Worm (Caenorhabditis elegans) whole organism, L4 larva: ENCODE data around the gene srp-8.

ENCODE experiments used
- R02D3.7 ChIP-seq: fragments of 150-350 bp; sonication (generic microtip); optimal IDR thresholded peaks from 3 replicates; lab custom pipeline; 2014; ENCODE audit warnings: missing biosample characterization, missing genetic modification characterization
- egl-43 ChIP-seq: fragments of 200-800 bp; sonication (Bioruptor generic); IDR thresholded peaks from 2 replicates; pipeline ENCODE4 v1.3.6; 2022; ENCODE audit warnings: missing genetic modification reagents, missing genetic modification characterization, missing compliant biosample characterization
- fkh-10 ChIP-seq: fragments of 150-350 bp; optimal IDR thresholded peaks from 2 replicates; lab custom pipeline; 2014; ENCODE audit warnings: missing biosample characterization, missing genetic modification reagents, missing genetic modification characterization
- hlh-30 ChIP-seq: sonication (generic microtip); optimal IDR thresholded peaks from 2 replicates; lab custom pipeline; 2017; ENCODE audit warnings: antibody characterized with exemption, mild to moderate bottlenecking, missing genetic modification characterization, missing compliant biosample characterization; ENCODE audit not compliant: insufficient read depth
- madf-5 ChIP-seq, 2 experiments: fragments of 200-800 bp; sonication (Bioruptor generic); IDR thresholded peaks; 2 replicates each; pipeline ENCODE4 v1.3.6; 2022; ENCODE audit warnings: missing compliant biosample characterization in 2 of 2, missing genetic modification characterization in 2 of 2
- nhr-237 ChIP-seq: sonication (generic microtip); optimal IDR thresholded peaks from 2 replicates; lab custom pipeline; 2017; ENCODE audit warnings: missing biosample characterization, missing genetic modification characterization
- nhr-28 ChIP-seq: fragments of 150-350 bp; optimal IDR thresholded peaks from 2 replicates; lab custom pipeline; 2014; ENCODE audit warnings: missing biosample characterization, missing genetic modification characterization
- zag-1 ChIP-seq: fragments of 150-350 bp; optimal IDR thresholded peaks from 2 replicates; lab custom pipeline; 2014; ENCODE audit warnings: missing biosample characterization, missing genetic modification characterization
- ztf-7 ChIP-seq: fragments of 150-350 bp; optimal IDR thresholded peaks from 2 replicates; lab custom pipeline; 2014; ENCODE audit warnings: missing biosample characterization, missing genetic modification characterization

ce11 chrV:8198994-8199393, 15.5 kb downstream of the srp-8 start, which contains the start of gene F20D6.11:
- TF ChIP-seq egl-43 (GFP tag; lab: Robert Waterston, UW) (no peak), nhr-237 (tag; lab: Kevin White, UChicago) (no peak), nhr-28 (no peak), hlh-30 (tag; lab: Kevin White, UChicago) (no peak), zag-1 (tag; lab: Kevin White, UChicago) (no peak), madf-5 (GFP tag; IDR thresholded peaks at IDR 0.05; lab: Robert Waterston, UW) (no peak), ztf-7 (no peak), fkh-10 (GFP tag; lab: Kevin White, UChicago) (no peak), R02D3.7 (tag; lab: Kevin White, UChicago) (no peak)
